Worm (Caenorhabditis elegans) whole organism, L1 larva: ENCODE results near the gene ced-13.

Experiments used
- aha-1 ChIP-seq: fragments of 150-350 bp; optimal IDR thresholded peaks from 2 replicates; lab custom pipeline; 2014; ENCODE audit warnings: missing biosample characterization, missing genetic modification characterization
- aly-2 ChIP-seq: fragments of 150-350 bp; optimal IDR thresholded peaks from 2 replicates; lab custom pipeline; 2014; ENCODE audit warnings: missing biosample characterization, missing genetic modification characterization
- ama-1 ChIP-seq: fragments of 150-350 bp; optimal IDR thresholded peaks from 2 replicates; lab custom pipeline; 2014
- ceh-82 ChIP-seq, 3 experiments: fragments of 150-350 bp in 1 of 3; sonication (generic microtip) in 2 of 3; optimal IDR thresholded peaks; 2 replicates each; lab custom pipeline; 2014 to 2017; ENCODE audit warnings: missing biosample characterization in 3 of 3, missing genetic modification characterization in 3 of 3
- egl-27 ChIP-seq, 2 experiments: fragments of 150-350 bp in 1 of 2; sonication (generic microtip); optimal IDR thresholded peaks; 3 replicates each; lab custom pipeline; 2017 to 2018; ENCODE audit warnings: missing biosample characterization in 2 of 2, missing genetic modification characterization in 2 of 2, missing genetic modification reagents in 2 of 2
- jun-1 ChIP-seq: fragments of 150-350 bp; optimal IDR thresholded peaks from 2 replicates; lab custom pipeline; 2014; ENCODE audit warnings: missing biosample characterization, missing genetic modification reagents, missing genetic modification characterization
- lin-14 ChIP-seq: fragments of 200-800 bp; sonication (Bioruptor generic); optimal IDR thresholded peaks from 2 replicates; lab custom pipeline; 2018; ENCODE audit warnings: mild to moderate bottlenecking, missing genetic modification characterization, moderate library complexity, missing compliant biosample characterization
- lsy-2 ChIP-seq, 2 experiments: fragments of 150-350 bp; optimal IDR thresholded peaks; 2 replicates each; lab custom pipeline; 2014; ENCODE audit warnings: missing biosample characterization in 2 of 2, missing genetic modification characterization in 2 of 2
- nhr-11 ChIP-seq: fragments of 150-350 bp; optimal IDR thresholded peaks from 2 replicates; lab custom pipeline; 2014; ENCODE audit warnings: missing biosample characterization, missing genetic modification characterization
- nhr-76 ChIP-seq: sonication (generic microtip); optimal IDR thresholded peaks from 2 replicates; lab custom pipeline; 2017; ENCODE audit warnings: missing biosample characterization, missing genetic modification characterization
- zag-1 ChIP-seq: fragments of 150-350 bp; optimal IDR thresholded peaks from 2 replicates; lab custom pipeline; 2014; ENCODE audit warnings: missing biosample characterization, missing genetic modification characterization

- TF ChIP-seq aly-2 (tag; lab: Kevin White, UChicago) (no peak), nhr-76 (tag; lab: Kevin White, UChicago) (no peak), ama-1 (no peak), lsy-2 (tag; optimal IDR thresholded peaks at IDR 0.05; lab: Kevin White, UChicago) (no peak), lin-14 (GFP tag; lab: Kevin White, UChicago) (no peak), aha-1 (tag; lab: Kevin White, UChicago) (no peak), egl-27 (tag; optimal IDR thresholded peaks at IDR 0.05; lab: Kevin White, UChicago) (no peak), ceh-82 (tag; optimal IDR thresholded peaks at IDR 0.05; lab: Kevin White, UChicago) (no peak), zag-1 (tag; lab: Kevin White, UChicago) (no peak), jun-1 (tag; lab: Kevin White, UChicago) (no peak), nhr-11 (tag; lab: Kevin White, UChicago) (no peak)
These were observed 15.5 kb downstream of the ced-13 start for ce11 chrX:8284003-8284402.
